Worm (Caenorhabditis elegans): Measurements from ENCODE around the gene sru-40.

sru-40 gene

ce11 chrV:9853801-9854200, 20.0 kb upstream of the sru-40 start:
- TF ChIP-seq dve-1 (tag; optimal IDR thresholded peaks at IDR 0.05) = no peak
- no peak for TF ChIP-seq ama-1 (optimal IDR thresholded peaks at IDR 0.05)
- no peak for TF ChIP-seq F13H6.1 (tag; optimal IDR thresholded peaks at IDR 0.05)
- TF ChIP-seq eyg-1 (tag; optimal IDR thresholded peaks at IDR 0.05) = no peak
- TF ChIP-seq hlh-6 (tag; optimal IDR thresholded peaks at IDR 0.05) = no peak
- TF ChIP-seq rnt-1 (tag; optimal IDR thresholded peaks at IDR 0.05) = no peak
- TF ChIP-seq mec-3 (tag; optimal IDR thresholded peaks at IDR 0.05; ENCODE audit: borderline replicate concordance) = no peak
- TF ChIP-seq nhr-11 (tag; optimal IDR thresholded peaks at IDR 0.05) = no peak
- TF ChIP-seq ahr-1 (tag; optimal IDR thresholded peaks at IDR 0.05) = no peak
- TF ChIP-seq fkh-6 (tag; optimal IDR thresholded peaks at IDR 0.05) = no peak
- TF ChIP-seq unc-86 (tag; optimal IDR thresholded peaks at IDR 0.05) = no peak

ce11 chrV:9848576-9848975, 14.8 kb upstream of the sru-40 start:
- no peak for TF ChIP-seq lim-6 (tag; optimal IDR thresholded peaks at IDR 0.05)
- TF ChIP-seq K09A11.1 (tag; optimal IDR thresholded peaks at IDR 0.05; ENCODE audit: insufficient read depth) = no peak

DNA sequence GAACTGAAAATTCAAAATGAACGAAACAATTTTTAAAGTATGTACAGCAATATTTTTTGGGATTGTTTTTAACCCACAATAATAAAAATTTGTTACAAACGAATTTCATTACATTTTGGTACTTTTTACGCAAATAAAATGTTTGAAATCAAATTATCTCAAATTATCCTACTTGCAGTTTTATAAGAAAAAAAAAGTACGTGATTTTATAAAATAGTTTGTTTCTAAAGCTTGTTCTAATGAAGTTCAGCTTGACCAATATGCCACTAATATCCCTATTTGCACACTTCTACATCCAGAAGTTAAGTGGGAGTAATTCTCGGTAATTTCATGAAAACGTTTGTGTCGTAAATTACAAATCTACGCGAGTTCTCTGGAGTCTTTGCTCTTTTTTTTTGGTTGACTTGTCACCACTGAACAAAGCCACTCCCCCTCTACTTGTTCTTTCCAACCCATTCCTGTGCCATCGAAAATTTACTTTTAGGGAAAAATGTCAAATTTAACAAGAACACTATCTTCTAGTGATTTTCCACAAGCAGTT, 9.6 kb upstream of the sru-40 start, which contains the start of gene sru-8:
TSS of gene sru-8 (plus strand) at position 491 of the 541 bp plus-strand sequence.
- TF ChIP-seq ceh-31 (tag; optimal IDR thresholded peaks at IDR 0.05) (no peak), ceh-34 (tag; optimal IDR thresholded peaks at IDR 0.05) (no peak), unc-42 (tag; optimal IDR thresholded peaks at IDR 0.05) (no peak), hlh-30 (tag; optimal IDR thresholded peaks at IDR 0.05; ENCODE audit: insufficient read depth) (no peak), madf-2 (tag; optimal IDR thresholded peaks at IDR 0.05) (no peak), dve-1 (tag; optimal IDR thresholded peaks at IDR 0.05) (no peak), ceh-45 (GFP tag; IDR thresholded peaks at IDR 0.05) (no peak), elt-2 (tag; optimal IDR thresholded peaks at IDR 0.05) (no peak), Y22D7AL.16 (tag; optimal IDR thresholded peaks at IDR 0.05) (no peak)

DNA sequence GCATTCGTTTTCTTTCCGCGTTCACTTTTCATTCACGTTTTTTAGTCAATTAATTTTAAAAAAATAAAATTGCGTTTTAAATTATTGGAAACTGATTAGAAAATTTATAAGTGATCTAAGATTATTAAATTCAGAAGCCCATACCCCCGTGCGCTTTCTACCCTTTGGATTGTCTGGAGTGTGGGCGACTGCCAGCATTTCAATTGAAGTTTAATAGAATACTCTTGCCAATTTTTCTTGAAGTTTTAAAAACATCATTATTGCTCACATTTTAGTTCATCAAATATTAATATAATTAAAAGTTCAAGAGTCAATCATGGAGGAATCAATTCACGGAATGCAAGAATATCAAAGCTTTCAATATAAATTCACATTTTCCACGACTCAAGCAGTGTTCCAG, 7.6 kb upstream of the sru-40 start, which contains the start of gene sru-36:
TSS of gene sru-36 (plus strand) at position 301 of the 400 bp plus-strand sequence.
- TF ChIP-seq nhr-11 (tag; optimal IDR thresholded peaks at IDR 0.05) = no peak
- TF ChIP-seq tbx-2 (tag; optimal IDR thresholded peaks at IDR 0.05) = no peak
- TF ChIP-seq pros-1 (tag; optimal IDR thresholded peaks at IDR 0.05) = no peak
- TF ChIP-seq rnt-1 (tag; optimal IDR thresholded peaks at IDR 0.05) = no peak
- TF ChIP-seq F13H6.1 (tag; optimal IDR thresholded peaks at IDR 0.05) = no peak
- no peak for TF ChIP-seq che-1 (tag; optimal IDR thresholded peaks at IDR 0.05)
- no peak for TF ChIP-seq ceh-30 (tag; optimal IDR thresholded peaks at IDR 0.05)
- no peak for TF ChIP-seq fkh-10 (GFP tag; optimal IDR thresholded peaks at IDR 0.05)
- TF ChIP-seq K09A11.1 (tag; optimal IDR thresholded peaks at IDR 0.05; ENCODE audit: insufficient read depth) = no peak
- TF ChIP-seq ztf-16 (tag; optimal IDR thresholded peaks at IDR 0.05) = no peak
- no peak for TF ChIP-seq elt-2 (tag; optimal IDR thresholded peaks at IDR 0.05)
- TF ChIP-seq syd-9 (tag; optimal IDR thresholded peaks at IDR 0.05) = no peak
- no peak for TF ChIP-seq ceh-48 (tag; optimal IDR thresholded peaks at IDR 0.05)
- no peak for TF ChIP-seq hlh-30 (tag; optimal IDR thresholded peaks at IDR 0.05; ENCODE audit: insufficient read depth)
- TF ChIP-seq pax-1 (tag; optimal IDR thresholded peaks at IDR 0.05) = no peak
- no peak for TF ChIP-seq dmd-4 (tag; optimal IDR thresholded peaks at IDR 0.05; ENCODE audit: borderline replicate concordance)

DNA sequence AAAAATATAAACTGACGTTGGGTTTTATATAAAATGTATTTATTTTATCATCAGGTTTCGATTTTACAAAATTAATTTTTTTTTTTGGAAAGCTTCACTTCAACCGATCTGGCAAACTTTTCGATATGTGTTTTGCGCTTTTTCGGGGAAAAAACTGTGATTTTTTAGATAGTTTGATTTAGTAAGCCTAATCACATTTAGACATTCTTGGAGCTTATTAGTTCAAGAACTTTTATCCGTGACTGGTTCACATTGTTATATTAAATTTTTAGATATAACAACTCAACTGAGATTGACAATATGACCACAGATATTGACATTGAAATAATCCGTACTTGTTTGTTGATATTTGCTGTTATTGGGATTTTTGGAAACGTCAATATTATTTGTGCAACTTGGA, 3.9 kb upstream of the sru-40 start, which contains the start of gene srsx-21:
TSS of gene srsx-21 (plus strand) at position 301 of the 400 bp plus-strand sequence.
- no peak for TF ChIP-seq pros-1 (tag; optimal IDR thresholded peaks at IDR 0.05)
- TF ChIP-seq unc-42 (tag; optimal IDR thresholded peaks at IDR 0.05) = no peak
- TF ChIP-seq hlh-6 (tag; optimal IDR thresholded peaks at IDR 0.05) = no peak
- no peak for TF ChIP-seq tbx-2 (tag; optimal IDR thresholded peaks at IDR 0.05)
- TF ChIP-seq ceh-18 (tag; optimal IDR thresholded peaks at IDR 0.05) = no peak
- no peak for TF ChIP-seq nhr-11 (tag; optimal IDR thresholded peaks at IDR 0.05)
- TF ChIP-seq odd-2 (tag; optimal IDR thresholded peaks at IDR 0.05) = no peak
- no peak for TF ChIP-seq sdc-2 (tag; optimal IDR thresholded peaks at IDR 0.05)
- TF ChIP-seq ceh-6 (GFP tag; optimal IDR thresholded peaks at IDR 0.05) = no peak
- TF ChIP-seq ceh-31 (tag; optimal IDR thresholded peaks at IDR 0.05) = no peak
- no peak for TF ChIP-seq fkh-6 (tag; optimal IDR thresholded peaks at IDR 0.05)
- no peak for TF ChIP-seq T23F11.4 (GFP tag; optimal IDR thresholded peaks at IDR 0.05)
- no peak for TF ChIP-seq ceh-14 (tag; optimal IDR thresholded peaks at IDR 0.05)
- TF ChIP-seq madf-2 (tag; optimal IDR thresholded peaks at IDR 0.05) = no peak
- no peak for TF ChIP-seq C08G9.2 (tag; optimal IDR thresholded peaks at IDR 0.05)
